ENCODE assay signal across 2 fruit fly cellular contexts in genomic region chrX:7734131-7734930, dm6.
TF ChIP-seq lines count a peak whose summit lies in the region.

Gene Pdp (minus strand): TSS chrX:7734651.
Gene Rab39 (plus strand): TSS chrX:7734923.

TF ChIP-seq in whole organism, embryonic, 481 proteins besides CTCF, POLR2A, EP300 and RAD21 (continued from another document and continues in another):
- TF ChIP-seq Bdp1 (GFP tag; optimal IDR thresholded peaks at IDR 0.05; lab: Kevin White, UChicago) (peak; percentile 59), CG11456 (GFP tag; IDR thresholded peaks at IDR 0.05; lab: Robert Waterston, UW) (peak; percentile 89), CG2199 (GFP tag; IDR thresholded peaks at IDR 0.05; lab: Robert Waterston, UW) (peak; percentile 26; the same call in 1 of the 3 replicates), stwl (tag; optimal IDR thresholded peaks at IDR 0.05; lab: Kevin White, UChicago) (peak; percentile 49), Dip3 (GFP tag; optimal IDR thresholded peaks at IDR 0.05; lab: Kevin White, UChicago) (peak; percentile 68), TFAM (GFP tag; optimal IDR thresholded peaks at IDR 0.05; lab: Kevin White, UChicago) (no peak), unc-4 (GFP tag; IDR thresholded peaks at IDR 0.05; lab: Robert Waterston, UW; ENCODE audit: partially characterized antibody) (peak; percentile 90), dmrt11E (tag; optimal IDR thresholded peaks at IDR 0.05; lab: Kevin White, UChicago) (peak; percentile 71), CG17328 (GFP tag; IDR thresholded peaks at IDR 0.05; lab: Robert Waterston, UW) (peak; percentile 42; the same call in 1 of the 2 replicates), tgo (GFP tag; IDR thresholded peaks at IDR 0.05; lab: Robert Waterston, UW) (peak; percentile 83), CG1529 (GFP tag; optimal IDR thresholded peaks at IDR 0.05; lab: Kevin White, UChicago) (no peak), Spps (tag; optimal IDR thresholded peaks at IDR 0.05; lab: Kevin White, UChicago) (peak; percentile 53), CG7357 (GFP tag; IDR thresholded peaks at IDR 0.05; lab: Robert Waterston, UW) (peak; percentile 67; the same call in 2 of the 3 replicates), CG32767 (GFP tag; IDR thresholded peaks at IDR 0.05; lab: Robert Waterston, UW) (peak; percentile 72), Camta (GFP tag; optimal IDR thresholded peaks at IDR 0.05; lab: Kevin White, UChicago) (peak; percentile 55), klu (GFP tag; IDR thresholded peaks at IDR 0.05; lab: Robert Waterston, UW) (peak; percentile 84), CG8944 (GFP tag; optimal IDR thresholded peaks at IDR 0.05; lab: Kevin White, UChicago) (peak; percentile 49), gcm (GFP tag; optimal IDR thresholded peaks at IDR 0.05; lab: Kevin White, UChicago) (peak; percentile 60), ERR (GFP tag; optimal IDR thresholded peaks at IDR 0.05; lab: Kevin White, UChicago) (peak; percentile 1), CG11695 (GFP tag; IDR thresholded peaks at IDR 0.05; lab: Robert Waterston, UW) (peak; percentile 59; the same call in 1 of the 3 replicates), bigmax (GFP tag; optimal IDR thresholded peaks at IDR 0.05; lab: Kevin White, UChicago) (no peak), nerfin-1 (tag; optimal IDR thresholded peaks at IDR 0.05; lab: Kevin White, UChicago) (peak; percentile 55), CG3847 (GFP tag; IDR thresholded peaks at IDR 0.05; lab: Robert Waterston, UW) (peak; percentile 92), slp2 (GFP tag; optimal IDR thresholded peaks at IDR 0.05; lab: Kevin White, UChicago) (peak; percentile 20), CG6254 (GFP tag; optimal IDR thresholded peaks at IDR 0.05; lab: Kevin White, UChicago) (no peak), CG8478 (optimal IDR thresholded peaks at IDR 0.05; lab: Kevin White, UChicago) (no peak), crc (GFP tag; optimal IDR thresholded peaks at IDR 0.05; lab: Kevin White, UChicago) (no peak), cas (GFP tag; IDR thresholded peaks at IDR 0.05; lab: Robert Waterston, UW) (peak; percentile 58), bbx (GFP tag; IDR thresholded peaks at IDR 0.05; lab: Robert Waterston, UW; ENCODE audit: partially characterized antibody) (peak; percentile 82), CG12155 (GFP tag; optimal IDR thresholded peaks at IDR 0.05; lab: Kevin White, UChicago) (peak; percentile 95), Sox102F (GFP tag; optimal IDR thresholded peaks at IDR 0.05; lab: Kevin White, UChicago) (peak; percentile 68), Hey (tag; optimal IDR thresholded peaks at IDR 0.05; lab: Kevin White, UChicago) (no peak), CrebB (tag; optimal IDR thresholded peaks at IDR 0.05; lab: Kevin White, UChicago) (peak; percentile 32), Scr (GFP tag; IDR thresholded peaks at IDR 0.05; lab: Robert Waterston, UW; ENCODE audit: partially characterized antibody) (peak; percentile 96), ash1 (GFP tag; optimal IDR thresholded peaks at IDR 0.05; lab: Kevin White, UChicago) (no peak), Opbp (GFP tag; IDR thresholded peaks at IDR 0.05; lab: Robert Waterston, UW; ENCODE audit: partially characterized antibody) (peak; percentile 86), CG6813 (GFP tag; optimal IDR thresholded peaks at IDR 0.05; lab: Kevin White, UChicago) (no peak), CG11247 (GFP tag; IDR thresholded peaks at IDR 0.05; lab: Robert Waterston, UW) (peak; percentile 76), Usf (GFP tag; optimal IDR thresholded peaks at IDR 0.05; lab: Kevin White, UChicago) (peak; percentile 62), CG8388 (GFP tag; optimal IDR thresholded peaks at IDR 0.05; lab: Kevin White, UChicago) (peak; percentile 84), CG8765 (GFP tag; IDR thresholded peaks at IDR 0.05; lab: Robert Waterston, UW) (0 out of 2 replicates have a peak, but pooled peaks have one; percentile 38), Oli (tag; optimal IDR thresholded peaks at IDR 0.05; lab: Kevin White, UChicago) (peak; percentile 63), Oaz (GFP tag; IDR thresholded peaks at IDR 0.05; lab: Robert Waterston, UW) (peak; percentile 53; the same call in 1 of the 2 replicates), CG2889 (GFP tag; IDR thresholded peaks at IDR 0.05; lab: Robert Waterston, UW) (peak; percentile 55; the same call in 1 of the 3 replicates), CG15514 (GFP tag; optimal IDR thresholded peaks at IDR 0.05; lab: Kevin White, UChicago) (peak; percentile 78), ssp (GFP tag; IDR thresholded peaks at IDR 0.05; lab: Robert Waterston, UW) (peak; percentile 61; the same call in 1 of the 2 replicates), sisA (GFP tag; IDR thresholded peaks at IDR 0.05; lab: Robert Waterston, UW) (peak; percentile 83), odd (GFP tag; optimal IDR thresholded peaks at IDR 0.05; lab: Kevin White, UChicago) (no peak), wdn (GFP tag; IDR thresholded peaks at IDR 0.05; lab: Robert Waterston, UW) (peak; percentile 49; the same call in 1 of the 2 replicates), CG6683 (GFP tag; optimal IDR thresholded peaks at IDR 0.05; lab: Kevin White, UChicago) (no peak), ap (GFP tag; IDR thresholded peaks at IDR 0.05; lab: Robert Waterston, UW) (peak; percentile 50; the same call in 1 of the 2 replicates), CG5953 (GFP tag; IDR thresholded peaks at IDR 0.05; lab: Robert Waterston, UW) (peak; percentile 38; the same call in 1 of the 2 replicates), zen (tag; optimal IDR thresholded peaks at IDR 0.05; lab: Kevin White, UChicago) (peak; percentile 15), Dad (GFP tag; optimal IDR thresholded peaks at IDR 0.05; lab: Kevin White, UChicago) (peak; percentile 31), hkb (optimal IDR thresholded peaks at IDR 0.05; lab: Kevin White, UChicago) (no peak), hkb (GFP tag; IDR thresholded peaks at IDR 0.05; lab: Robert Waterston, UW) (peak; percentile 84), CG18764 (GFP tag; optimal IDR thresholded peaks at IDR 0.05; lab: Kevin White, UChicago) (peak; percentile 67), B-H2 (GFP tag; optimal IDR thresholded peaks at IDR 0.05; lab: Kevin White, UChicago) (peak; percentile 82), CG16813 (GFP tag; IDR thresholded peaks at IDR 0.05; lab: Robert Waterston, UW; ENCODE audit: partially characterized antibody) (peak; percentile 96), CG11504 (tag; optimal IDR thresholded peaks at IDR 0.05; lab: Kevin White, UChicago) (peak; percentile 73), CG8924 (tag; optimal IDR thresholded peaks at IDR 0.05; lab: Kevin White, UChicago) (peak; percentile 69), Dip2 (GFP tag; IDR thresholded peaks at IDR 0.05; lab: Robert Waterston, UW) (no peak), Ssrp (tag; optimal IDR thresholded peaks at IDR 0.05; lab: Kevin White, UChicago) (peak; percentile 54)

TF ChIP-seq in whole organism, prepupa, 60 proteins besides CTCF, POLR2A, EP300 and RAD21 (continued from another document):
- TF ChIP-seq CG10669 (GFP tag; optimal IDR thresholded peaks at IDR 0.05; lab: Kevin White, UChicago) (peak; percentile 58), Sox102F (GFP tag; optimal IDR thresholded peaks at IDR 0.05; lab: Kevin White, UChicago) (peak; percentile 9), cyc (GFP tag; optimal IDR thresholded peaks at IDR 0.05; lab: Kevin White, UChicago) (peak; percentile 74), CG4318 (GFP tag; optimal IDR thresholded peaks at IDR 0.05; lab: Kevin White, UChicago) (peak; percentile 64), achi (GFP tag; optimal IDR thresholded peaks at IDR 0.05; lab: Kevin White, UChicago) (peak; percentile 73), topi (GFP tag; optimal IDR thresholded peaks at IDR 0.05; lab: Kevin White, UChicago) (peak; percentile 72), CG11762 (GFP tag; optimal IDR thresholded peaks at IDR 0.05; lab: Kevin White, UChicago; ENCODE audit: insufficient read depth) (peak; percentile 56), CG8319 (GFP tag; optimal IDR thresholded peaks at IDR 0.05; lab: Kevin White, UChicago) (peak; percentile 39)
TF ChIP-seq in whole organism, prepupa: peak in this region for 50.
